Fruit fly (Drosophila melanogaster) whole organism, embryonic: ENCODE data around the gene BBIP1.

Experiments
- Ada2b ChIP-seq: fragments of 200-800 bp; sonication (Bioruptor generic); IDR thresholded peaks from 2 replicates; pipeline ENCODE4 v1.3.6; 2022; ENCODE audit warnings: missing biosample characterization, missing genetic modification characterization
- Bgb ChIP-seq: fragments of 200-800 bp; sonication (Bioruptor generic); IDR thresholded peaks from 2 replicates; pipeline ENCODE4 v1.3.6; 2022; ENCODE audit warnings: missing biosample characterization, missing genetic modification characterization; ENCODE audit not compliant: partially characterized antibody
- Bteb2 ChIP-seq: fragments of 200-800 bp; sonication (Bioruptor generic); optimal IDR thresholded peaks from 2 replicates; lab custom pipeline; 2016; ENCODE audit warnings: missing biosample characterization, missing genetic modification characterization
- CG12769 ChIP-seq: fragments of 200-800 bp; sonication (Bioruptor generic); optimal IDR thresholded peaks from 2 replicates; lab custom pipeline; 2019; ENCODE audit warnings: missing biosample characterization, mild to moderate bottlenecking, missing genetic modification characterization, moderate library complexity
- CG13287 ChIP-seq: fragments of 200-800 bp; sonication (Bioruptor generic); IDR thresholded peaks from 2 replicates; pipeline ENCODE4 v1.3.6; 2022; ENCODE audit warnings: missing biosample characterization, missing genetic modification characterization; ENCODE audit not compliant: partially characterized antibody
- CG15269 ChIP-seq: fragments of 200-800 bp; sonication (Bioruptor generic); optimal IDR thresholded peaks from 2 replicates; lab custom pipeline; 2018; ENCODE audit warnings: missing biosample characterization, mild to moderate bottlenecking, missing genetic modification characterization, moderate library complexity
- CG17359 ChIP-seq: fragments of 200-800 bp; sonication (Bioruptor generic); optimal IDR thresholded peaks from 3 replicates; lab custom pipeline; 2018; ENCODE audit warnings: missing biosample characterization, mild to moderate bottlenecking, missing genetic modification characterization, moderate library complexity
- CG17912 ChIP-seq: fragments of 200-800 bp; sonication (Bioruptor generic); optimal IDR thresholded peaks from 2 replicates; lab custom pipeline; 2018; ENCODE audit warnings: missing biosample characterization, mild to moderate bottlenecking, missing genetic modification characterization
- CG1792 ChIP-seq: fragments of 200-800 bp; sonication (Bioruptor generic); optimal IDR thresholded peaks from 2 replicates; lab custom pipeline; 2016; ENCODE audit warnings: missing biosample characterization, missing genetic modification characterization
- CG18599 ChIP-seq: fragments of 200-800 bp; sonication (Bioruptor generic); optimal IDR thresholded peaks from 3 replicates; lab custom pipeline; 2017; ENCODE audit warnings: missing biosample characterization, missing genetic modification characterization, mild to moderate bottlenecking, moderate library complexity, missing genetic modification reagents
- CG2199 ChIP-seq: fragments of 200-800 bp; sonication (Bioruptor generic); IDR thresholded peaks from 3 replicates; pipeline ENCODE4 v1.3.6; 2022; ENCODE audit warnings: missing biosample characterization, missing genetic modification characterization
- CG5953 ChIP-seq: fragments of 200-800 bp; sonication (Bioruptor generic); IDR thresholded peaks from 2 replicates; pipeline ENCODE4 v1.3.6; 2022; ENCODE audit warnings: missing biosample characterization, missing genetic modification characterization
- CG6683 ChIP-seq: fragments of 200-800 bp; sonication (Bioruptor generic); optimal IDR thresholded peaks from 2 replicates; lab custom pipeline; 2017; ENCODE audit warnings: missing biosample characterization, mild to moderate bottlenecking, missing genetic modification characterization, missing genetic modification reagents
- CG7963 ChIP-seq: fragments of 200-800 bp; sonication (Bioruptor generic); IDR thresholded peaks from 3 replicates; pipeline ENCODE4 v1.3.6; 2022; ENCODE audit warnings: missing biosample characterization, missing genetic modification characterization; ENCODE audit not compliant: partially characterized antibody
- CG8359 ChIP-seq: fragments of 200-800 bp; sonication (Bioruptor generic); optimal IDR thresholded peaks from 2 replicates; lab custom pipeline; 2017; ENCODE audit warnings: missing biosample characterization, mild to moderate bottlenecking, missing genetic modification characterization, borderline replicate concordance
- D19B ChIP-seq: fragments of 200-800 bp; sonication (Bioruptor generic); optimal IDR thresholded peaks from 2 replicates; lab custom pipeline; 2017; ENCODE audit warnings: missing biosample characterization, mild to moderate bottlenecking, missing genetic modification characterization
- Doc3 ChIP-seq: fragments of 200-800 bp; sonication (Bioruptor generic); IDR thresholded peaks from 3 replicates; pipeline ENCODE4 v1.3.6; 2022; ENCODE audit warnings: missing biosample characterization, missing genetic modification characterization; ENCODE audit not compliant: partially characterized antibody
- GATAe ChIP-seq: fragments of 200-800 bp; sonication (Bioruptor generic); conservative IDR thresholded peaks from 2 replicates; pipeline ENCODE4 v1.3.6; 2022; ENCODE audit warnings: missing biosample characterization, missing genetic modification characterization
- H15 ChIP-seq: fragments of 200-800 bp; sonication (Bioruptor generic); IDR thresholded peaks from 3 replicates; pipeline ENCODE4 v1.3.6; 2022; ENCODE audit warnings: missing biosample characterization, missing genetic modification characterization
- H2.0 ChIP-seq: fragments of 200-800 bp; sonication (Bioruptor generic); IDR thresholded peaks from 2 replicates; pipeline ENCODE4 v1.3.6; 2022; ENCODE audit warnings: missing biosample characterization, missing genetic modification characterization
- HmgZ ChIP-seq: fragments of 200-800 bp; sonication (Bioruptor generic); optimal IDR thresholded peaks from 2 replicates; lab custom pipeline; 2018; ENCODE audit warnings: missing biosample characterization, mild to moderate bottlenecking, missing genetic modification characterization
- Hr78 ChIP-seq, 2 experiments: fragments of 200-800 bp in 1 of 2; fragments of >200 bp in 1 of 2; sonication (Bioruptor generic) in 1 of 2; optimal IDR thresholded peaks; 2 replicates each; lab custom pipeline; 2017 to 2019; ENCODE audit warnings: missing biosample characterization in 2 of 2, missing genetic modification characterization in 2 of 2, mild to moderate bottlenecking in 1 of 2, moderate library complexity in 1 of 2
- MESR4 ChIP-seq: fragments of 200-800 bp; sonication (Bioruptor generic); optimal IDR thresholded peaks from 2 replicates; lab custom pipeline; 2018; ENCODE audit warnings: missing biosample characterization, mild to moderate bottlenecking, missing genetic modification characterization, moderate library complexity
- Mrtf ChIP-seq: fragments of 200-800 bp; sonication (Bioruptor generic); IDR thresholded peaks from 3 replicates; pipeline ENCODE4 v1.3.6; 2022; ENCODE audit warnings: missing biosample characterization, missing genetic modification characterization
- NC2α ChIP-seq: fragments of 200-800 bp; sonication (Bioruptor generic); optimal IDR thresholded peaks from 2 replicates; lab custom pipeline; 2016; ENCODE audit warnings: missing biosample characterization, missing genetic modification characterization
- Spps ChIP-seq: fragments of 200-800 bp; sonication (Bioruptor generic); optimal IDR thresholded peaks from 2 replicates; lab custom pipeline; 2018; ENCODE audit warnings: missing biosample characterization, mild to moderate bottlenecking, missing genetic modification characterization
- Sry-δ ChIP-seq: fragments of 200-800 bp; sonication (Bioruptor generic); optimal IDR thresholded peaks from 2 replicates; lab custom pipeline; 2016; ENCODE audit warnings: missing biosample characterization, missing genetic modification characterization
- Usf ChIP-seq: fragments of 200-800 bp; sonication (Bioruptor generic); optimal IDR thresholded peaks from 2 replicates; lab custom pipeline; 2017; ENCODE audit warnings: missing genotype, missing biosample characterization, missing genetic modification characterization
- Vsx1 ChIP-seq: fragments of 200-800 bp; sonication (Bioruptor generic); optimal IDR thresholded peaks from 2 replicates; lab custom pipeline; 2017; ENCODE audit warnings: missing biosample characterization, mild to moderate bottlenecking, missing genetic modification characterization, missing genetic modification reagents
- Xbp1 ChIP-seq: fragments of 200-800 bp; sonication (Bioruptor generic); optimal IDR thresholded peaks from 3 replicates; lab custom pipeline; 2016; ENCODE audit warnings: missing biosample characterization, mild to moderate bottlenecking, missing genetic modification characterization
- ac ChIP-seq: fragments of 200-800 bp; sonication (Bioruptor generic); optimal IDR thresholded peaks from 3 replicates; lab custom pipeline; 2017; ENCODE audit warnings: missing biosample characterization, mild to moderate bottlenecking, missing genetic modification characterization
- amos ChIP-seq: fragments of 200-800 bp; sonication (Bioruptor generic); IDR thresholded peaks from 2 replicates; pipeline ENCODE4 v1.3.6; 2022; ENCODE audit warnings: missing biosample characterization, missing genetic modification characterization; ENCODE audit not compliant: partially characterized antibody
- ara ChIP-seq: fragments of 200-800 bp; sonication (Bioruptor generic); IDR thresholded peaks from 2 replicates; pipeline ENCODE4 v1.3.6; 2022; ENCODE audit warnings: missing biosample characterization, missing genetic modification characterization
- br ChIP-seq: fragments of >200 bp; optimal IDR thresholded peaks from 2 replicates; lab custom pipeline; 2017
- crol ChIP-seq: fragments of 200-800 bp; sonication (Bioruptor generic); IDR thresholded peaks from 2 replicates; pipeline ENCODE4 v1.3.6; 2022; ENCODE audit warnings: missing biosample characterization, missing genetic modification characterization
- crp ChIP-seq, 2 experiments: fragments of 200-800 bp; sonication (Bioruptor generic); optimal IDR thresholded peaks; 2 replicates in 1 of 2; 3 replicates in 1 of 2; lab custom pipeline; 2017; ENCODE audit warnings: missing biosample characterization in 2 of 2, missing genetic modification characterization in 2 of 2, mild to moderate bottlenecking in 1 of 2, moderate library complexity in 1 of 2
- dati ChIP-seq: fragments of 200-800 bp; sonication (Bioruptor generic); IDR thresholded peaks from 2 replicates; pipeline ENCODE4 v1.3.6; 2022; ENCODE audit warnings: missing biosample characterization, missing genetic modification characterization
- dysf ChIP-seq: fragments of 200-800 bp; sonication (Bioruptor generic); IDR thresholded peaks from 3 replicates; pipeline ENCODE4 v1.3.6; 2022; ENCODE audit warnings: missing biosample characterization, missing genetic modification characterization
- en ChIP-seq: fragments of 200-800 bp; sonication (Bioruptor generic); optimal IDR thresholded peaks from 2 replicates; lab custom pipeline; 2016; ENCODE audit warnings: missing biosample characterization, missing genetic modification characterization
- gce ChIP-seq: fragments of 200-800 bp; sonication (Bioruptor generic); IDR thresholded peaks from 3 replicates; pipeline ENCODE4 v1.3.6; 2022; ENCODE audit warnings: missing biosample characterization, missing genetic modification characterization
- gsb ChIP-seq: fragments of 200-800 bp; sonication (Bioruptor generic); IDR thresholded peaks from 2 replicates; pipeline ENCODE4 v1.3.6; 2022; ENCODE audit warnings: missing biosample characterization, missing genetic modification characterization
- ham ChIP-seq: fragments of 200-800 bp; sonication (Bioruptor generic); IDR thresholded peaks from 2 replicates; pipeline ENCODE4 v1.3.6; 2022; ENCODE audit warnings: missing biosample characterization, missing genetic modification characterization
- nerfin-1 ChIP-seq: fragments of 200-800 bp; sonication (Bioruptor generic); optimal IDR thresholded peaks from 3 replicates; lab custom pipeline; 2019; ENCODE audit warnings: missing biosample characterization, mild to moderate bottlenecking, missing genetic modification characterization, moderate library complexity
- sima ChIP-seq: fragments of 200-800 bp; sonication (Bioruptor generic); optimal IDR thresholded peaks from 2 replicates; lab custom pipeline; 2016; ENCODE audit warnings: missing biosample characterization, missing genetic modification characterization
- slbo ChIP-seq: fragments of 200-800 bp; sonication (Bioruptor generic); IDR thresholded peaks from 2 replicates; pipeline ENCODE4 v1.3.6; 2022; ENCODE audit warnings: missing biosample characterization, missing genetic modification characterization
- sob ChIP-seq: fragments of 200-800 bp; sonication (Bioruptor generic); IDR thresholded peaks from 2 replicates; pipeline ENCODE4 v1.3.6; 2022; ENCODE audit warnings: missing biosample characterization, missing genetic modification characterization
- tgo ChIP-seq: fragments of 200-800 bp; sonication (Bioruptor generic); IDR thresholded peaks from 3 replicates; pipeline ENCODE4 v1.3.6; 2022; ENCODE audit warnings: missing biosample characterization, missing genetic modification characterization
- toy ChIP-seq: fragments of 200-800 bp; sonication (Bioruptor generic); IDR thresholded peaks from 2 replicates; pipeline ENCODE4 v1.3.6; 2022; ENCODE audit warnings: missing biosample characterization, missing genetic modification characterization
- trh ChIP-seq: fragments of 200-800 bp; sonication (Bioruptor generic); optimal IDR thresholded peaks from 2 replicates; lab custom pipeline; 2016; ENCODE audit warnings: missing biosample characterization, missing genetic modification characterization
- vvl ChIP-seq: fragments of 200-800 bp; sonication (Bioruptor generic); IDR thresholded peaks from 2 replicates; pipeline ENCODE4 v1.3.6; 2022; ENCODE audit warnings: missing biosample characterization, missing genetic modification characterization
- zen2 ChIP-seq: fragments of 200-800 bp; sonication (Bioruptor generic); IDR thresholded peaks from 3 replicates; pipeline ENCODE4 v1.3.6; 2022; ENCODE audit warnings: missing biosample characterization, missing genetic modification characterization; ENCODE audit not compliant: partially characterized antibody
- zf30C ChIP-seq: fragments of 200-800 bp; sonication (Bioruptor generic); optimal IDR thresholded peaks from 3 replicates; lab custom pipeline; 2018; ENCODE audit warnings: missing biosample characterization, mild to moderate bottlenecking, missing genetic modification characterization

BBIP1 gene

DNA sequence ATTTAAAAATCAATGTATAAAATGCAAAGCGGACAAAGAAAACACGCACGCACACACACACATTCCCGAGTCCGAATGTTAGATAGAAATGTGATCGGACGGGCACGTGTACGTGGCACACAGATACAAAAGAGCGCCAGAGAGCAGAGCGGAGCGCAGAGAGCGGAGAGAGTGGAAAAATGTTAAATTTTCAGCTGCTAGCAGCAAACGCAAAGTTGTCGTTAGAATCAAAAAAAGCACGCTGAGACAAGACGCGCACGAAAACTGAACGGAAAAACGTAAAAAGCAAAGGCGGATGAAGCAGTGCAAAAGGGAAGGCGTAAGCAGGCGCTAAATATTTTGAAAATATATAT is 15.1 kb downstream of the BBIP1 start (continued):
- TF ChIP-seq CG15269 (tag; lab: Kevin White, UChicago) (no peak), zf30C (no peak), GATAe (GFP tag; lab: Robert Waterston, UW) (no peak), CG7963 (GFP tag; lab: Robert Waterston, UW) (no peak), CG1792 (peak; percentile 16), H2.0 (GFP tag; lab: Robert Waterston, UW) (no peak), CG8359 (GFP tag; lab: Kevin White, UChicago) (no peak), gce (GFP tag; lab: Robert Waterston, UW) (no peak), H15 (GFP tag; lab: Robert Waterston, UW) (no peak), slbo (GFP tag; lab: Robert Waterston, UW) (no peak), Hr78 (GFP tag; optimal IDR thresholded peaks at IDR 0.05; lab: Kevin White, UChicago) (no peak), D19B (GFP tag; lab: Kevin White, UChicago) (no peak), Usf (no peak), trh (no peak), toy (no peak), ara (GFP tag; lab: Robert Waterston, UW) (no peak), Xbp1 (GFP tag; lab: Kevin White, UChicago) (peak; percentile 17), nerfin-1 (peak; percentile 79), ac (peak; percentile 70), NC2α (no peak), Bgb (GFP tag; lab: Robert Waterston, UW) (no peak), sob (no peak), Bteb2 (GFP tag; lab: Kevin White, UChicago) (no peak), CG13287 (no peak), br (lab: Kevin White, UChicago) (no peak), en (GFP tag; lab: Kevin White, UChicago) (no peak), Sry-δ (GFP tag; lab: Kevin White, UChicago) (no peak), CG6683 (GFP tag; lab: Kevin White, UChicago) (no peak), MESR4 (GFP tag; lab: Kevin White, UChicago) (no peak), dati (GFP tag; lab: Robert Waterston, UW) (no peak), Doc3 (GFP tag; lab: Robert Waterston, UW) (no peak), CG17359 (tag; lab: Kevin White, UChicago) (no peak), ham (GFP tag; lab: Robert Waterston, UW) (no peak), HmgZ (tag; lab: Kevin White, UChicago) (no peak), Ada2b (no peak), dysf (GFP tag; lab: Robert Waterston, UW) (no peak), gsb (GFP tag; lab: Robert Waterston, UW) (no peak), crol (no peak), zen2 (no peak), CG5953 (GFP tag; lab: Robert Waterston, UW) (no peak), Spps (tag; lab: Kevin White, UChicago) (no peak), CG2199 (GFP tag; lab: Robert Waterston, UW) (no peak), tgo (GFP tag; lab: Robert Waterston, UW) (no peak), Vsx1 (GFP tag; lab: Kevin White, UChicago) (no peak), amos (GFP tag; lab: Robert Waterston, UW) (no peak), Mrtf (GFP tag; lab: Robert Waterston, UW) (no peak), CG12769 (tag; lab: Kevin White, UChicago) (peak; percentile 52), sima (GFP tag; lab: Kevin White, UChicago) (no peak), crp (GFP tag; optimal IDR thresholded peaks at IDR 0.05; lab: Kevin White, UChicago) (no peak), vvl (no peak), CG17912 (no peak), CG18599 (GFP tag; lab: Kevin White, UChicago) (peak; percentile 24)
